Comparison of ENCODE assay signal across 1 fruit fly cellular context in the genomic region with DNA sequence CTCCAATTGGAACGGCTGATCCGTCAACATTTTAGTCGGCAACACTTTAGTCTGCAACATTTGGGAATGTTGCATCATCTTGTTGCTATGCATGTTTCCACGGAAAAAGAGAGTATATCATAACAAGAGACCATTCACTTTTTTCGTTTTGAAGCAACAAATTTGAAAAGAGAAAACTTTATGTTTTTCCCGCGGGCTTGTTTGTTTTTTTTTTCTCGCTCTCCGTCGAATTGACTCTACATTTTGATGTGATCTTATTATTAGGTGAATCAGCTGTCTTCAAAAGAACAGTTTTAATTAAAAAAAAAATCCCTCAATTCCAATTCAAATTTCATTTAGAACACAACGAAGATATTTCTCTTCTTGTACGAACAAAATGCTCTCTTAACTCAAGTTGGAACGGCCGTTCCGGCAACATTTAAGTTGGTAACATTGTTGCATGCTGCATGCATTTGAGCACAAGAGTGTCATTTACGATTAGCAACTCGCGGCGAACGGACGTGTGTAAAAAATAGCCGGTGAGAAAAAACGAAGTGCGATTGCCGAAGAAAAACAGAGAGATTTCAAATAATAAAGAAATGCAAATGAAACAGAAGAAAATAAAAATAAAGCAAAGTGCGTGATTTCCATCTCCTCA.
A peak's percentile ranks its signal among the peaks of the same experiment; 100 is the strongest.
TF ChIP-seq lines count a peak whose summit lies in the region.

A gene (plus strand): TSS at position 469 of the 637 bp plus-strand sequence.

TF ChIP-seq in whole organism, embryonic, 481 proteins besides CTCF, POLR2A, EP300 and RAD21 (continued from another document):
- TF ChIP-seq inv (GFP tag; IDR thresholded peaks at IDR 0.05; lab: Robert Waterston, UW; ENCODE audit: partially characterized antibody) (no peak), odd (GFP tag; optimal IDR thresholded peaks at IDR 0.05; lab: Kevin White, UChicago) (peak; percentile 23), ato (GFP tag; IDR thresholded peaks at IDR 0.05; lab: Robert Waterston, UW; ENCODE audit: partially characterized antibody) (peak; percentile 46), CG7963 (GFP tag; IDR thresholded peaks at IDR 0.05; lab: Robert Waterston, UW; ENCODE audit: partially characterized antibody) (no peak), chm (GFP tag; IDR thresholded peaks at IDR 0.05; lab: Robert Waterston, UW) (peak; percentile 84), zf30C (GFP tag; optimal IDR thresholded peaks at IDR 0.05; lab: Kevin White, UChicago) (no peak), ci (GFP tag; IDR thresholded peaks at IDR 0.05; lab: Robert Waterston, UW) (peak; percentile 70), exex (tag; optimal IDR thresholded peaks at IDR 0.05; lab: Kevin White, UChicago) (no peak), btn (GFP tag; optimal IDR thresholded peaks at IDR 0.05; lab: Kevin White, UChicago) (no peak), Jarid2 (GFP tag; optimal IDR thresholded peaks at IDR 0.05; lab: Kevin White, UChicago) (peak; percentile 95), CG11695 (GFP tag; IDR thresholded peaks at IDR 0.05; lab: Robert Waterston, UW) (peak; percentile 30; the same call in 1 of the 3 replicates), bsh (GFP tag; optimal IDR thresholded peaks at IDR 0.05; lab: Kevin White, UChicago) (peak in 1 of 2 experiments; percentile 21), CG12071 (GFP tag; optimal IDR thresholded peaks at IDR 0.05; lab: Kevin White, UChicago) (peak; percentile 20), sqz (GFP tag; optimal IDR thresholded peaks at IDR 0.05; lab: Kevin White, UChicago) (peak; percentile 54), unpg (GFP tag; optimal IDR thresholded peaks at IDR 0.05; lab: Kevin White, UChicago) (peak; percentile 30), Dll (GFP tag; IDR thresholded peaks at IDR 0.05; lab: Robert Waterston, UW; ENCODE audit: partially characterized antibody) (peak; percentile 38; the same call in 1 of the 4 replicates), fd64A (GFP tag; optimal IDR thresholded peaks at IDR 0.05; lab: Kevin White, UChicago) (no peak), onecut (GFP tag; IDR thresholded peaks at IDR 0.05; lab: Robert Waterston, UW) (no peak), vfl (GFP tag; optimal IDR thresholded peaks at IDR 0.05; lab: Kevin White, UChicago) (no peak), CG16815 (GFP tag; optimal IDR thresholded peaks at IDR 0.05; lab: Kevin White, UChicago) (no peak), dpn (GFP tag; optimal IDR thresholded peaks at IDR 0.05; lab: Kevin White, UChicago) (no peak), CG8765 (GFP tag; IDR thresholded peaks at IDR 0.05; lab: Robert Waterston, UW) (no peak), Antp (GFP tag; optimal IDR thresholded peaks at IDR 0.05; lab: Kevin White, UChicago) (no peak), CG12942 (GFP tag; optimal IDR thresholded peaks at IDR 0.05; lab: Kevin White, UChicago) (no peak), Asciz (GFP tag; optimal IDR thresholded peaks at IDR 0.05; lab: Kevin White, UChicago) (no peak), CG8089 (GFP tag; optimal IDR thresholded peaks at IDR 0.05; lab: Kevin White, UChicago) (no peak), Optix (GFP tag; IDR thresholded peaks at IDR 0.05; lab: Robert Waterston, UW) (no peak), wek (GFP tag; optimal IDR thresholded peaks at IDR 0.05; lab: Kevin White, UChicago) (peak; percentile 47), zfh1 (GFP tag; IDR thresholded peaks at IDR 0.05; lab: Robert Waterston, UW) (peak; percentile 30; the same call in 1 of the 3 replicates), psq (GFP tag; optimal IDR thresholded peaks at IDR 0.05; lab: Kevin White, UChicago) (no peak), dmrt11E (tag; optimal IDR thresholded peaks at IDR 0.05; lab: Kevin White, UChicago) (no peak), MESR4 (GFP tag; optimal IDR thresholded peaks at IDR 0.05; lab: Kevin White, UChicago) (no peak), gem (tag; optimal IDR thresholded peaks at IDR 0.05; lab: Kevin White, UChicago) (no peak), Awh (GFP tag; IDR thresholded peaks at IDR 0.05; lab: Robert Waterston, UW) (no peak), CG7839 (tag; optimal IDR thresholded peaks at IDR 0.05; lab: Kevin White, UChicago) (no peak), jumu (GFP tag; optimal IDR thresholded peaks at IDR 0.05; lab: Kevin White, UChicago) (no peak), stwl (tag; optimal IDR thresholded peaks at IDR 0.05; lab: Kevin White, UChicago) (peak; percentile 23), CG11247 (GFP tag; IDR thresholded peaks at IDR 0.05; lab: Robert Waterston, UW) (no peak), CG8944 (GFP tag; optimal IDR thresholded peaks at IDR 0.05; lab: Kevin White, UChicago) (no peak), hth (optimal IDR thresholded peaks at IDR 0.05; lab: Kevin White, UChicago) (no peak), mirr (GFP tag; optimal IDR thresholded peaks at IDR 0.05; lab: Kevin White, UChicago) (no peak), grau (tag; optimal IDR thresholded peaks at IDR 0.05; lab: Kevin White, UChicago) (peak; percentile 5), oc (tag; optimal IDR thresholded peaks at IDR 0.05; lab: Kevin White, UChicago) (no peak), Stat92E (GFP tag; optimal IDR thresholded peaks at IDR 0.05; lab: Kevin White, UChicago) (peak in 1 of 3 experiments; percentile 51), chn (GFP tag; optimal IDR thresholded peaks at IDR 0.05; lab: Kevin White, UChicago) (no peak), zen2 (GFP tag; IDR thresholded peaks at IDR 0.05; lab: Robert Waterston, UW; ENCODE audit: partially characterized antibody) (no peak), Spps (tag; optimal IDR thresholded peaks at IDR 0.05; lab: Kevin White, UChicago) (no peak), CG10366 (GFP tag; IDR thresholded peaks at IDR 0.05; lab: Robert Waterston, UW) (no peak; the same call in 1 of the 2 replicates), Med (GFP tag; lab: Kevin White, UChicago) (peak; percentile 64), CG6683 (GFP tag; optimal IDR thresholded peaks at IDR 0.05; lab: Kevin White, UChicago) (no peak), CG17359 (tag; optimal IDR thresholded peaks at IDR 0.05; lab: Kevin White, UChicago) (no peak), esg (GFP tag; conservative IDR thresholded peaks at IDR 0.05; lab: Robert Waterston, UW) (no peak), row (GFP tag; IDR thresholded peaks at IDR 0.05; lab: Robert Waterston, UW) (no peak), CG15696 (tag; optimal IDR thresholded peaks at IDR 0.05; lab: Kevin White, UChicago) (no peak), bab2 (GFP tag; optimal IDR thresholded peaks at IDR 0.05; lab: Kevin White, UChicago) (no peak), CG14441 (GFP tag; IDR thresholded peaks at IDR 0.05; lab: Robert Waterston, UW) (no peak), CG10267 (tag; optimal IDR thresholded peaks at IDR 0.05; lab: Kevin White, UChicago) (no peak), abd-A (tag; optimal IDR thresholded peaks at IDR 0.05; lab: Kevin White, UChicago) (no peak), nom (GFP tag; optimal IDR thresholded peaks at IDR 0.05; lab: Kevin White, UChicago) (peak; percentile 46), CG9932 (GFP tag; IDR thresholded peaks at IDR 0.05; lab: Robert Waterston, UW) (no peak), Deaf1 (tag; optimal IDR thresholded peaks at IDR 0.05; lab: Kevin White, UChicago) (peak; percentile 35), Pdp1 (GFP tag; optimal IDR thresholded peaks at IDR 0.05; lab: Kevin White, UChicago) (no peak), vvl (GFP tag; IDR thresholded peaks at IDR 0.05; lab: Robert Waterston, UW) (peak; percentile 35; the same call in 1 of the 2 replicates), br (optimal IDR thresholded peaks at IDR 0.05; lab: Kevin White, UChicago) (no peak), bcd (GFP tag; optimal IDR thresholded peaks at IDR 0.05; lab: Kevin White, UChicago) (no peak), Eip74EF (GFP tag; optimal IDR thresholded peaks at IDR 0.05; lab: Kevin White, UChicago) (peak in 1 of 2 experiments; percentile 62), Camta (GFP tag; optimal IDR thresholded peaks at IDR 0.05; lab: Kevin White, UChicago) (no peak), CG10274 (GFP tag; optimal IDR thresholded peaks at IDR 0.05; lab: Kevin White, UChicago) (no peak), NC2β (GFP tag; optimal IDR thresholded peaks at IDR 0.05; lab: Kevin White, UChicago) (no peak), CG6654 (GFP tag; optimal IDR thresholded peaks at IDR 0.05; lab: Kevin White, UChicago) (no peak), Hsf (GFP tag; optimal IDR thresholded peaks at IDR 0.05; lab: Kevin White, UChicago) (no peak), shn (GFP tag; optimal IDR thresholded peaks at IDR 0.05; lab: Kevin White, UChicago) (no peak), CG6765 (GFP tag; optimal IDR thresholded peaks at IDR 0.05; lab: Kevin White, UChicago) (no peak)
